Worm (Caenorhabditis elegans) whole organism, L1 larva: ENCODE data around the gene acs-7.
A peak's percentile ranks its signal among the peaks of the same experiment; 100 is the strongest.

Source experiments
- C04F5.9 ChIP-seq: sonication (generic microtip); optimal IDR thresholded peaks from 2 replicates; lab custom pipeline; 2016; ENCODE audit warnings: missing genetic modification characterization, missing compliant biosample characterization
- Y116A8C.19 ChIP-seq: sonication (generic microtip); optimal IDR thresholded peaks from 2 replicates; lab custom pipeline; 2016; ENCODE audit warnings: missing compliant biosample characterization, missing genetic modification characterization, borderline replicate concordance
- aha-1 ChIP-seq: fragments of 150-350 bp; optimal IDR thresholded peaks from 2 replicates; lab custom pipeline; 2014; ENCODE audit warnings: missing biosample characterization, missing genetic modification characterization
- aly-2 ChIP-seq: fragments of 150-350 bp; optimal IDR thresholded peaks from 2 replicates; lab custom pipeline; 2014; ENCODE audit warnings: missing biosample characterization, missing genetic modification characterization
- ama-1 ChIP-seq: fragments of 150-350 bp; optimal IDR thresholded peaks from 2 replicates; lab custom pipeline; 2014
- ceh-63 ChIP-seq: fragments of 200-800 bp; sonication (Bioruptor generic); optimal IDR thresholded peaks from 2 replicates; lab custom pipeline; 2018; ENCODE audit warnings: mild to moderate bottlenecking, missing genetic modification characterization, missing compliant biosample characterization
- ceh-8 ChIP-seq: fragments of 200-800 bp; sonication (Bioruptor generic); optimal IDR thresholded peaks from 2 replicates; lab custom pipeline; 2018; ENCODE audit warnings: mild to moderate bottlenecking, missing genetic modification characterization, moderate library complexity, missing compliant biosample characterization
- ceh-82 ChIP-seq, 3 experiments: fragments of 150-350 bp in 1 of 3; sonication (generic microtip) in 2 of 3; optimal IDR thresholded peaks; 2 replicates each; lab custom pipeline; 2014 to 2017; ENCODE audit warnings: missing biosample characterization in 3 of 3, missing genetic modification characterization in 3 of 3
- ceh-88 ChIP-seq: fragments of 200-800 bp; sonication (Bioruptor generic); IDR thresholded peaks from 2 replicates; pipeline ENCODE4 v1.3.6; 2022; ENCODE audit warnings: missing genetic modification characterization, missing compliant biosample characterization
- ces-1 ChIP-seq: fragments of 150-350 bp; optimal IDR thresholded peaks from 2 replicates; lab custom pipeline; 2014; ENCODE audit warnings: missing biosample characterization, missing genetic modification reagents, missing genetic modification characterization
- dsc-1 ChIP-seq: sonication (generic microtip); optimal IDR thresholded peaks from 2 replicates; lab custom pipeline; 2016; ENCODE audit warnings: mild to moderate bottlenecking, missing genetic modification characterization, missing compliant biosample characterization
- efl-1 ChIP-seq, 4 experiments: fragments of 150-350 bp; optimal IDR thresholded peaks in 3 of 4; peaks in 1 of 4; 1 replicate in 1 of 4; 2 replicates in 3 of 4; lab custom pipeline; 2014; ENCODE audit warnings: missing biosample characterization in 2 of 4, missing genetic modification characterization in 2 of 4, missing genetic modification reagents in 2 of 4
- egl-27 ChIP-seq, 2 experiments: fragments of 150-350 bp in 1 of 2; sonication (generic microtip); optimal IDR thresholded peaks; 3 replicates each; lab custom pipeline; 2017 to 2018; ENCODE audit warnings: missing biosample characterization in 2 of 2, missing genetic modification characterization in 2 of 2, missing genetic modification reagents in 2 of 2
- elt-2 ChIP-seq: sonication (generic microtip); optimal IDR thresholded peaks from 2 replicates; lab custom pipeline; 2016; ENCODE audit warnings: missing genetic modification characterization, mild to moderate bottlenecking, inconsistent platforms, missing compliant biosample characterization, missing genetic modification reagents
- fkh-10 ChIP-seq: sonication (generic microtip); optimal IDR thresholded peaks from 2 replicates; lab custom pipeline; 2017; ENCODE audit warnings: missing biosample characterization, missing genetic modification reagents, missing genetic modification characterization
- grh-1 ChIP-seq: fragments of 200-800 bp; sonication (Bioruptor generic); IDR thresholded peaks from 2 replicates; pipeline ENCODE4 v1.3.6; 2022; ENCODE audit warnings: missing genetic modification reagents, missing genetic modification characterization, missing compliant biosample characterization
- hpl-2 ChIP-seq: fragments of 150-350 bp; optimal IDR thresholded peaks from 2 replicates; lab custom pipeline; 2014; ENCODE audit warnings: missing biosample characterization, missing genetic modification reagents, missing genetic modification characterization
- irx-1 ChIP-seq: sonication (generic microtip); optimal IDR thresholded peaks from 2 replicates; lab custom pipeline; 2016; ENCODE audit warnings: missing genetic modification characterization, missing compliant biosample characterization
- jun-1 ChIP-seq: fragments of 150-350 bp; optimal IDR thresholded peaks from 2 replicates; lab custom pipeline; 2014; ENCODE audit warnings: missing biosample characterization, missing genetic modification reagents, missing genetic modification characterization
- lin-13 ChIP-seq: fragments of 150-350 bp; optimal IDR thresholded peaks from 2 replicates; lab custom pipeline; 2014; ENCODE audit warnings: missing biosample characterization, missing genetic modification reagents, missing genetic modification characterization
- lin-14 ChIP-seq: fragments of 200-800 bp; sonication (Bioruptor generic); optimal IDR thresholded peaks from 2 replicates; lab custom pipeline; 2018; ENCODE audit warnings: mild to moderate bottlenecking, missing genetic modification characterization, moderate library complexity, missing compliant biosample characterization
- lin-15B ChIP-seq: fragments of 150-350 bp; sonication (generic microtip); optimal IDR thresholded peaks from 3 replicates; lab custom pipeline; 2014; ENCODE audit warnings: missing biosample characterization, missing genetic modification characterization
- lin-39 ChIP-seq: fragments of 150-350 bp; optimal IDR thresholded peaks from 2 replicates; lab custom pipeline; 2014; ENCODE audit warnings: missing biosample characterization, missing genetic modification reagents, missing genetic modification characterization
- lir-3 ChIP-seq: sonication (generic microtip); optimal IDR thresholded peaks from 2 replicates; lab custom pipeline; 2016; ENCODE audit warnings: mild to moderate bottlenecking, missing genetic modification characterization, moderate library complexity, missing compliant biosample characterization; ENCODE audit not compliant: poor library complexity
- lsy-2 ChIP-seq, 2 experiments: fragments of 150-350 bp; optimal IDR thresholded peaks; 2 replicates each; lab custom pipeline; 2014; ENCODE audit warnings: missing biosample characterization in 2 of 2, missing genetic modification characterization in 2 of 2
- mdl-1 ChIP-seq, 2 experiments: fragments of 150-350 bp; optimal IDR thresholded peaks; 2 replicates each; lab custom pipeline; 2014 to 2017; ENCODE audit warnings: missing biosample characterization in 2 of 2, missing genetic modification characterization in 2 of 2, inconsistent platforms in 1 of 2
- mef-2 ChIP-seq: fragments of 150-350 bp; optimal IDR thresholded peaks from 2 replicates; lab custom pipeline; 2014; ENCODE audit warnings: missing biosample characterization, missing genetic modification characterization
- mep-1 ChIP-seq: fragments of 150-350 bp; optimal IDR thresholded peaks from 2 replicates; lab custom pipeline; 2014; ENCODE audit warnings: missing biosample characterization, missing genetic modification characterization
- nhr-12 ChIP-seq: sonication (generic microtip); optimal IDR thresholded peaks from 2 replicates; lab custom pipeline; 2017; ENCODE audit warnings: missing biosample characterization, missing genetic modification characterization
- nhr-237 ChIP-seq: fragments of 150-350 bp; optimal IDR thresholded peaks from 2 replicates; lab custom pipeline; 2014; ENCODE audit warnings: missing biosample characterization, missing genetic modification characterization
- nhr-71 ChIP-seq: sonication (generic microtip); optimal IDR thresholded peaks from 2 replicates; lab custom pipeline; 2016; ENCODE audit warnings: mild to moderate bottlenecking, missing genetic modification characterization, moderate library complexity, missing compliant biosample characterization
- nhr-76 ChIP-seq: sonication (generic microtip); optimal IDR thresholded peaks from 2 replicates; lab custom pipeline; 2017; ENCODE audit warnings: missing biosample characterization, missing genetic modification characterization
- nhr-77 ChIP-seq: fragments of 150-350 bp; optimal IDR thresholded peaks from 2 replicates; lab custom pipeline; 2014; ENCODE audit warnings: missing biosample characterization, missing genetic modification characterization
- nhr-85 ChIP-seq: sonication (generic microtip); peaks from one replicate; lab custom pipeline; 2016; ENCODE audit warnings: missing genetic modification characterization, inconsistent platforms, missing compliant biosample characterization
- nhr-90 ChIP-seq: sonication (generic microtip); optimal IDR thresholded peaks from 2 replicates; lab custom pipeline; 2016; ENCODE audit warnings: mild to moderate bottlenecking, missing genetic modification characterization, missing compliant biosample characterization; ENCODE audit not compliant: poor library complexity
- pax-3 ChIP-seq: fragments of 200-800 bp; sonication (Bioruptor generic); optimal IDR thresholded peaks from 2 replicates; lab custom pipeline; 2018; ENCODE audit warnings: mild to moderate bottlenecking, missing genetic modification characterization, moderate library complexity, missing compliant biosample characterization
- pqm-1 ChIP-seq: sonication (generic microtip); optimal IDR thresholded peaks from 3 replicates; lab custom pipeline; 2017; ENCODE audit warnings: missing biosample characterization, missing genetic modification characterization
- skn-1 ChIP-seq: fragments of 150-350 bp; optimal IDR thresholded peaks from 2 replicates; lab custom pipeline; 2014; ENCODE audit warnings: missing biosample characterization, missing genetic modification characterization
- snpc-4 ChIP-seq: fragments of 150-350 bp; optimal IDR thresholded peaks from 2 replicates; lab custom pipeline; 2014; ENCODE audit warnings: missing biosample characterization, missing genetic modification characterization
- snu-23 ChIP-seq: sonication (generic microtip); optimal IDR thresholded peaks from 2 replicates; lab custom pipeline; 2016; ENCODE audit warnings: missing genetic modification characterization, missing compliant biosample characterization
- swsn-7 ChIP-seq: sonication (generic microtip); optimal IDR thresholded peaks from 2 replicates; lab custom pipeline; 2016; ENCODE audit warnings: missing genetic modification characterization, missing compliant biosample characterization
- tlp-1 ChIP-seq: fragments of 150-350 bp; optimal IDR thresholded peaks from 2 replicates; lab custom pipeline; 2014; ENCODE audit warnings: missing biosample characterization, missing genetic modification characterization
- unc-130 ChIP-seq: fragments of 150-350 bp; optimal IDR thresholded peaks from 2 replicates; lab custom pipeline; 2017; ENCODE audit warnings: missing biosample characterization, missing genetic modification characterization, inconsistent platforms
- unc-30 ChIP-seq: sonication (generic microtip); optimal IDR thresholded peaks from 2 replicates; lab custom pipeline; 2017; ENCODE audit warnings: missing biosample characterization, missing genetic modification characterization
- unc-86 ChIP-seq: sonication (generic microtip); optimal IDR thresholded peaks from 2 replicates; lab custom pipeline; 2016; ENCODE audit warnings: missing genetic modification characterization, missing compliant biosample characterization
- unc-98 ChIP-seq: fragments of 200-800 bp; sonication (Bioruptor generic); IDR thresholded peaks from 2 replicates; pipeline ENCODE4 v1.3.6; 2022; ENCODE audit warnings: missing genetic modification characterization, missing compliant biosample characterization
- vab-15 ChIP-seq: sonication (generic microtip); optimal IDR thresholded peaks from 2 replicates; lab custom pipeline; 2017; ENCODE audit warnings: missing genotype, mild to moderate bottlenecking, missing genetic modification characterization, missing compliant biosample characterization
- zag-1 ChIP-seq: fragments of 150-350 bp; optimal IDR thresholded peaks from 2 replicates; lab custom pipeline; 2014; ENCODE audit warnings: missing biosample characterization, missing genetic modification characterization
- zip-4 ChIP-seq: fragments of 200-800 bp; sonication (Bioruptor generic); optimal IDR thresholded peaks from 2 replicates; lab custom pipeline; 2018; ENCODE audit warnings: mild to moderate bottlenecking, missing genetic modification characterization, moderate library complexity, missing compliant biosample characterization
- ztf-4 ChIP-seq: fragments of 150-350 bp; optimal IDR thresholded peaks from 2 replicates; lab custom pipeline; 2014; ENCODE audit warnings: missing biosample characterization, missing genetic modification characterization

The acs-7 gene

DNA sequence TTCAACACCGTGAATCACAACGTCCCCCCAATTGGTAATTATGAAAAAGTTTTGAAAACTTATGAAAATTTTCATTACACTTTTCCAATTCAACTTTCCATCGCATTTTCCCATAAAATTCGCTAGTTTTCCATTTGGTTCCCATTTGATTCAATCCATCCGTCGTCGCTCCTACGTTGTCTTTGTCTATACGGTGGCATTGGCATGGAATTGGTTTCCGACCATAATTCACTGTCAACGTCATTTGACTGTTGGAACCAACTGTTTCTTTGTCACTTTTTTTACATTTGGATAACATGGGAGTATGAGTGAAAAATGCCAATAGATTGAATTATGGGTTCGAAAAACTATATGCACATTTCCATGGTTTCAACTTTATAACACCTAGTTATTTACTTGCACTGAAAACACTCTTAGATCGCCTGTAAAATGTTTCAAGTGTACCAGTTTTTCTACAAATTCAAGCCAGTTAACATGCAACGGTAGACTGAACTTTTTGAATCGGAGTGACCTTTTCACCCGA, 33.7 kb upstream of the acs-7 start (continued):
- TF ChIP-seq elt-2 (tag; lab: Kevin White, UChicago) (no peak), dsc-1 (tag; lab: Kevin White, UChicago) (peak; percentile 45)

DNA sequence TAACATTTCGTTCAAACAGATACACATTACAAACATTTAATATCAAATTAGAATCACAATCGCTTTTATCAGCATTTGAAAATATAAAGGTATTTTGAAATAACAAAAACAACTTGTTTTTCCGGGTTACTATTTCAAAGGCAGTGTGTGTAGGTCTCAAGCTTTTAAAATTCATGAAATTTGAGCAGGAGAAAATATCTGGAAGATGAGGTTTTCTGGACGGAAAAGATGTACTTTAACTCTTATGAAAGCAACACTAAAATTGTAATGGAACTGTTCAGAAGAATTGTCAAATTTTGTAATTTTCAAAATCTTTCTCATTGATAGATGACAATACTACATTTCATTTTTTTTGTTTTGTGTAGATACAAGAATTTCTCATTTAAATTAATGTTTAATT, 33.3 kb upstream of the acs-7 start:
- TF ChIP-seq lir-3 (tag; lab: Kevin White, UChicago) (no peak), nhr-85 (tag; lab: Kevin White, UChicago) (peak; percentile 46), grh-1 (GFP tag; lab: Robert Waterston, UW) (no peak)

DNA sequence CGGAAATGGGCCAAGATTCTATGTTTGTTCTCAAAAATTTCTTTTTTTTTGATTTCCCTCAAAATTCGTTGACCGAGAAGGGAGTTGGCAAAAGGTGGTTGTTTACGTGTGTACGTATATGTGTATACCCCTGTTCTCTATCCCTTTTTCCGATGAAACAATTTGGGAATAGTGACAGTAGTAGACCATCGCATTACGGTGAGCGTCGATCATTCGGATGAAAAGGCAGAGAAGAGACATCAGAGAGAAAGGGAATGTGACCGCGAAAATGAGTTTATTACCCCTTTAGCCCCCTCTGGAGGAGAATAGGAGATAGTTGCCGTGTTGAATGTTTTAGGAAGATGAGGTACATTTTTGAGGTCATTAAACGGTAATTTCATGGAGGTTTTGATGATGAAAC, 31.8 kb upstream of the acs-7 start:
- TF ChIP-seq grh-1 (GFP tag; lab: Robert Waterston, UW) (no peak), unc-86 (tag; lab: Kevin White, UChicago) (no peak), ceh-82 (tag; optimal IDR thresholded peaks at IDR 0.05; lab: Kevin White, UChicago) (no peak), ces-1 (GFP tag; lab: Kevin White, UChicago) (no peak), nhr-71 (tag; lab: Kevin White, UChicago) (peak; percentile 38), unc-130 (no peak), irx-1 (no peak), fkh-10 (no peak), nhr-12 (tag; lab: Kevin White, UChicago) (no peak), lsy-2 (tag; optimal IDR thresholded peaks at IDR 0.05; lab: Kevin White, UChicago) (peak in 1 of 2 experiments; percentile 40), jun-1 (tag; lab: Kevin White, UChicago) (no peak), mep-1 (peak; percentile 67), nhr-237 (tag; lab: Kevin White, UChicago) (no peak), skn-1 (no peak), hpl-2 (GFP tag; lab: Kevin White, UChicago) (no peak), snpc-4 (tag; lab: Kevin White, UChicago) (no peak), lin-15B (tag; lab: Kevin White, UChicago) (no peak), C04F5.9 (tag; lab: Kevin White, UChicago) (no peak), lin-39 (tag; lab: Kevin White, UChicago) (no peak), aha-1 (tag; lab: Kevin White, UChicago) (no peak), vab-15 (tag; lab: Kevin White, UChicago) (no peak), lin-14 (peak; percentile 86), mdl-1 (tag; optimal IDR thresholded peaks at IDR 0.05; lab: Kevin White, UChicago) (no peak), lin-13 (GFP tag; lab: Kevin White, UChicago) (no peak), pax-3 (tag; lab: Kevin White, UChicago) (no peak), zag-1 (tag; lab: Kevin White, UChicago) (no peak), tlp-1 (tag; lab: Kevin White, UChicago) (no peak), snu-23 (peak; percentile 63), swsn-7 (no peak), unc-98 (GFP tag; lab: Robert Waterston, UW) (no peak), nhr-77 (tag; lab: Kevin White, UChicago) (no peak), zip-4 (GFP tag; lab: Kevin White, UChicago) (no peak), ztf-4 (tag; lab: Kevin White, UChicago) (no peak), unc-30 (no peak), nhr-90 (tag; lab: Kevin White, UChicago) (peak; percentile 29), ceh-63 (GFP tag; lab: Kevin White, UChicago) (no peak), aly-2 (tag; lab: Kevin White, UChicago) (no peak), Y116A8C.19 (tag; lab: Kevin White, UChicago) (no peak), nhr-76 (tag; lab: Kevin White, UChicago) (no peak), pqm-1 (no peak), ceh-88 (GFP tag; lab: Robert Waterston, UW) (no peak), mef-2 (no peak), ama-1 (lab: Kevin White, UChicago) (no peak), egl-27 (tag; optimal IDR thresholded peaks at IDR 0.05; lab: Kevin White, UChicago) (no peak), efl-1 (optimal IDR thresholded peaks at IDR 0.05; lab: Kevin White, UChicago) (no peak), efl-1 (GFP tag; optimal IDR thresholded peaks at IDR 0.05 in 1 of 2; lab: Kevin White, UChicago) (no peak), ceh-8 (GFP tag; lab: Kevin White, UChicago) (no peak)
